Fruit fly (Drosophila melanogaster) whole organism, pupa: ENCODE results near the gene Cpr72Ec.
A peak's percentile ranks its signal among the peaks of the same experiment; 100 is the strongest.

Experiments
- CG13204 ChIP-seq: fragments of 200-800 bp; sonication (Bioruptor generic); optimal IDR thresholded peaks from 2 replicates; lab custom pipeline; 2018; ENCODE audit warnings: missing biosample characterization, mild to moderate bottlenecking, missing genetic modification characterization, moderate library complexity
- CG8301 ChIP-seq: fragments of 200-800 bp; sonication (Bioruptor generic); optimal IDR thresholded peaks from 2 replicates; lab custom pipeline; 2018; ENCODE audit warnings: missing biosample characterization, mild to moderate bottlenecking, missing genetic modification characterization
- EcR ChIP-seq: fragments of 200-800 bp; sonication (Bioruptor generic); optimal IDR thresholded peaks from 3 replicates; lab custom pipeline; 2019; ENCODE audit warnings: missing biosample characterization, missing genetic modification characterization, mild to moderate bottlenecking, moderate library complexity, missing genetic modification reagents
- Pif1A ChIP-seq: fragments of 200-800 bp; sonication (Bioruptor generic); optimal IDR thresholded peaks from 3 replicates; lab custom pipeline; 2016; ENCODE audit warnings: missing biosample characterization, missing genetic modification characterization
- Snoo ChIP-seq: fragments of 200-800 bp; sonication (Bioruptor generic); optimal IDR thresholded peaks from 3 replicates; lab custom pipeline; 2017; ENCODE audit warnings: missing biosample characterization, mild to moderate bottlenecking, missing genetic modification characterization, inconsistent platforms
- fd96Ca ChIP-seq: fragments of 200-800 bp; sonication (Bioruptor generic); IDR thresholded peaks from 3 replicates; pipeline ENCODE4 v1.3.6; 2022; ENCODE audit warnings: missing biosample characterization, missing genetic modification characterization
- rn ChIP-seq: fragments of 200-800 bp; sonication (Bioruptor generic); IDR thresholded peaks from 2 replicates; pipeline ENCODE4 v1.3.6; 2022; ENCODE audit warnings: missing biosample characterization, missing genetic modification characterization

- TF ChIP-seq CG8301 (tag; lab: Kevin White, UChicago) (no peak), EcR (GFP tag; lab: Kevin White, UChicago) (peak; percentile 91), CG13204 (GFP tag; lab: Kevin White, UChicago) (no peak), rn (GFP tag; lab: Robert Waterston, UW) (no peak), Pif1A (GFP tag; lab: Kevin White, UChicago) (no peak), fd96Ca (GFP tag; lab: Robert Waterston, UW) (0 out of 3 replicates have a peak, but pooled peaks have one; percentile 20), Snoo (tag; lab: Kevin White, UChicago) (no peak)
Observed at dm6 chr3L:16392203-16392800, 25.2 kb upstream of the Cpr72Ec start.
